Worm (Caenorhabditis elegans): ENCODE measurements around the gene T17A3.12.

DNA sequence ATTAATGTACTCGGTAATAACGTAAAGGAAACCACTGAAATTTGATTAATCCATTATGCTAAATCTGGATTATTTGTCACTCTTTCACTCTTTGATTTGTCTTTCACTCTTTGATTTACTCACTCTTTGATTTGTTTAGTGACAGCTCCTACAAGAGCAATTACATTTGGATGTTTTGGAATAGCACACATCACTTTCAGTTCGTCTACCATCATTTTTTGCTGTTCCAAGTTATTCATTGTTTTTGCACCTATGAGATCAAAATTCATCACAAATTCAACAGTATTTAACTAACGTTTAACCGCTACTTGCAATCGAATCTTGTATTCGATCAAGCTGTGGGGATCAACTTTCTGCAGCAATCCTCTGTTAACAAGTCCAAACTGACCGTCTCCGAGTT, 4.2 kb upstream of the T17A3.12 start:
- TF ChIP-seq fos-1 (tag; optimal IDR thresholded peaks at IDR 0.05) (no peak), daf-12 (tag; optimal IDR thresholded peaks at IDR 0.05) (no peak), lin-15B (tag; optimal IDR thresholded peaks at IDR 0.05) (no peak), ztf-11 (tag; optimal IDR thresholded peaks at IDR 0.05) (no peak), php-3 (GFP tag; IDR thresholded peaks at IDR 0.05) (no peak), egl-27 (tag; optimal IDR thresholded peaks at IDR 0.05) (no peak), ama-1 (optimal IDR thresholded peaks at IDR 0.05) (no peak), nhr-28 (tag; optimal IDR thresholded peaks at IDR 0.05) (no peak), R02D3.7 (tag; optimal IDR thresholded peaks at IDR 0.05) (no peak)
